Worm (Caenorhabditis elegans): ENCODE measurements around the gene his-63.

his-63 gene

ce11 chrIV:11406744-11407690, at the start of gene his-63, which contains the start of gene his-64:
his-63 (minus strand) TSS chrIV:11406861.
his-64 (plus strand) TSS chrIV:11407116.
- TF ChIP-seq aly-1 (tag; optimal IDR thresholded peaks at IDR 0.05), result peak; percentile 83
- peak; percentile 57 for TF ChIP-seq ceh-36 (tag; optimal IDR thresholded peaks at IDR 0.05)
- TF ChIP-seq flt-1 (GFP tag; IDR thresholded peaks at IDR 0.05), result peak; percentile 56; the same call in 1 of the 2 replicates
- TF ChIP-seq tbx-11 (GFP tag; IDR thresholded peaks at IDR 0.05), result peak; percentile 54
- TF ChIP-seq ama-1 (optimal IDR thresholded peaks at IDR 0.05), result peak; percentile 92
- TF ChIP-seq tbx-37 (GFP tag; conservative IDR thresholded peaks at IDR 0.05), result peak; percentile 47; the same call in 1 of the 2 replicates
- peak; percentile 69 for TF ChIP-seq pes-1 (GFP tag; IDR thresholded peaks at IDR 0.05)
- TF ChIP-seq sea-1 (GFP tag; conservative IDR thresholded peaks at IDR 0.05), result peak; percentile 6; the same call in 1 of the 2 replicates
- peak; percentile 17 for TF ChIP-seq tra-4 (tag; optimal IDR thresholded peaks at IDR 0.05)
- TF ChIP-seq scrt-1 (GFP tag; IDR thresholded peaks at IDR 0.05), result 0 out of 2 replicates have a peak, but pooled peaks have one; percentile 51

ce11 chrIV:11455824-11456223, 49.2 kb upstream of the his-63 start:
- no peak for TF ChIP-seq tbx-37 (GFP tag; conservative IDR thresholded peaks at IDR 0.05)
- TF ChIP-seq F13C5.2 (tag; optimal IDR thresholded peaks at IDR 0.05), result no peak
- no peak for TF ChIP-seq sea-1 (GFP tag; conservative IDR thresholded peaks at IDR 0.05)
- no peak for TF ChIP-seq aly-1 (tag; optimal IDR thresholded peaks at IDR 0.05)

DNA sequence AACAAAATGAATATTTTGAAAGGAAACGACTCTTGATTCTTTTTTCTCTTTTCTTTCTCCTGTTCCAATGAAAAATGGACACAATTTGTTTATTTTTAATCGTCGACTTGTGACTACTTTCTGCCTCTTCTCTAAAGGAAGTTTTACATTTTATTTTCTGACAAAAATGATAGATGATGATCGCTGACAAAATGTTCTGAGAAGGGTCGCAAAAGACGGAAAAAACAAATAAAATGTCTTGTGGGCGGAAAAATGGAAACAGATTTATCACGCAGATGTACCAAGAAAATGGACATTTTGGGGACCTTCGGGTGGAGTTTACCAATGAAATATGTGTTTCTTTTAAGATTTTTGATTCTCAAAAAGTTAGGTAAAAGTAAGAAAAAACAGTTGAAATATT, 46.3 kb upstream of the his-63 start:
- TF ChIP-seq aly-1 (tag; optimal IDR thresholded peaks at IDR 0.05) (no peak), ama-1 (optimal IDR thresholded peaks at IDR 0.05) (no peak), hmg-4 (GFP tag; optimal IDR thresholded peaks at IDR 0.05) (no peak), F13C5.2 (tag; optimal IDR thresholded peaks at IDR 0.05) (no peak), tbx-37 (GFP tag; conservative IDR thresholded peaks at IDR 0.05) (no peak), pes-1 (GFP tag; IDR thresholded peaks at IDR 0.05) (no peak), tbx-11 (GFP tag; IDR thresholded peaks at IDR 0.05) (no peak), tra-4 (tag; optimal IDR thresholded peaks at IDR 0.05) (no peak)

DNA sequence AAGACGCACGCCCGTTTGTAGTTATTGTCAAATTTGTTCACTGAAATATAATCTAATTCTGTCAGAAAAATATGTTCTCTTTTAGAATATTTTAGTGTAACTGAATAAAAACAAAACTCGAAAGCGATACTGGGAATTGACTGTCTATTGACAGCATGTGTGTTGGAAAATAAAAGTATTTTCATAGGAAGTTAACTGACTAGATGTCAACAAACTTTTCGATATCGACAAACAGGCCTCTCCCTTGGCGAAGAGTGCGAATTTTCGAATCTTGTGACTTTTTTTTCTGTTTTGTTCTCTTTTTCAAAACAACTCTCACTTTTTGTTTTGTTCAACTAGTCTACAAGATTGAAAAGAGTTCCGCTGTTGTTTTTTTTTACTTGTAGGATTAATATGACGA, 31.6 kb upstream of the his-63 start:
- TF ChIP-seq ceh-36 (tag; optimal IDR thresholded peaks at IDR 0.05) (no peak), flt-1 (GFP tag; IDR thresholded peaks at IDR 0.05) (no peak), ceh-13 (GFP tag; optimal IDR thresholded peaks at IDR 0.05) (no peak), sea-1 (GFP tag; conservative IDR thresholded peaks at IDR 0.05) (no peak), pes-1 (GFP tag; IDR thresholded peaks at IDR 0.05) (no peak), ama-1 (optimal IDR thresholded peaks at IDR 0.05) (no peak), hmbx-1 (tag; optimal IDR thresholded peaks at IDR 0.05) (no peak), scrt-1 (GFP tag; IDR thresholded peaks at IDR 0.05) (no peak), tbx-37 (GFP tag; conservative IDR thresholded peaks at IDR 0.05) (no peak), tra-4 (tag; optimal IDR thresholded peaks at IDR 0.05) (no peak), tbx-11 (GFP tag; IDR thresholded peaks at IDR 0.05) (no peak), hnd-1 (tag; optimal IDR thresholded peaks at IDR 0.05) (no peak), ets-7 (tag; optimal IDR thresholded peaks at IDR 0.05) (no peak), aly-1 (tag; optimal IDR thresholded peaks at IDR 0.05) (no peak), hmg-4 (GFP tag; optimal IDR thresholded peaks at IDR 0.05) (no peak), B0310.2 (tag; optimal IDR thresholded peaks at IDR 0.05) (no peak), F13C5.2 (tag; optimal IDR thresholded peaks at IDR 0.05) (no peak)

- TF ChIP-seq pes-1 (GFP tag; IDR thresholded peaks at IDR 0.05), result no peak
- no peak for TF ChIP-seq aly-1 (tag; optimal IDR thresholded peaks at IDR 0.05)
- TF ChIP-seq tbx-11 (GFP tag; IDR thresholded peaks at IDR 0.05), result no peak
- no peak for TF ChIP-seq tbx-37 (GFP tag; conservative IDR thresholded peaks at IDR 0.05)
Measured at ce11 chrIV:11435761-11436160, 29.1 kb upstream of the his-63 start.

DNA sequence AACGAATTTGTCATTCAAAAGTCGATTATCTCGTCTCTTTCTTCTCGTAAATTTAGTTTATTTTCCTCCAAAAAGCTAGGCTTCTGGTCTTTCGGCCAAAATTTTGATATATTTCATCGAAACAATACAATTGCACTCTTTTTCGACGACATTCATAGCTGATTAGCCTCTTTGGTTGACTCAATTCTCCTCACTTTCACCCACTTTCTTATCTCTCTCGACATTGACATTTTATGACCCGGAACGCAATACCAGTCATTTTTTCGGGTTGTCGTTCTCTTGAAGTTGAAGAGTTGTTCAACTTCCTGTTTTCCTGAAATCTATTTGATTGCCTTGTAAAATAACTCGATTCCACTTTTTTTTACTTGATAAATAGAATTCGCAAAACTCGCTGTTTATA, 27.9 kb upstream of the his-63 start:
- no peak for TF ChIP-seq B0310.2 (tag; optimal IDR thresholded peaks at IDR 0.05)
- no peak for TF ChIP-seq aly-1 (tag; optimal IDR thresholded peaks at IDR 0.05)
- TF ChIP-seq flt-1 (GFP tag; IDR thresholded peaks at IDR 0.05), result no peak
- TF ChIP-seq pes-1 (GFP tag; IDR thresholded peaks at IDR 0.05), result no peak
- TF ChIP-seq tbx-11 (GFP tag; IDR thresholded peaks at IDR 0.05), result no peak
- TF ChIP-seq scrt-1 (GFP tag; IDR thresholded peaks at IDR 0.05), result no peak
- TF ChIP-seq ama-1 (optimal IDR thresholded peaks at IDR 0.05), result no peak
- no peak for TF ChIP-seq tra-4 (tag; optimal IDR thresholded peaks at IDR 0.05)
- no peak for TF ChIP-seq F13C5.2 (tag; optimal IDR thresholded peaks at IDR 0.05)
- TF ChIP-seq tbx-37 (GFP tag; conservative IDR thresholded peaks at IDR 0.05), result no peak
- TF ChIP-seq ceh-13 (GFP tag; optimal IDR thresholded peaks at IDR 0.05), result no peak
- TF ChIP-seq sea-1 (GFP tag; conservative IDR thresholded peaks at IDR 0.05), result no peak
- TF ChIP-seq hnd-1 (tag; optimal IDR thresholded peaks at IDR 0.05), result no peak
- TF ChIP-seq hmbx-1 (tag; optimal IDR thresholded peaks at IDR 0.05), result no peak
- TF ChIP-seq ceh-36 (tag; optimal IDR thresholded peaks at IDR 0.05), result no peak
- no peak for TF ChIP-seq hmg-4 (GFP tag; optimal IDR thresholded peaks at IDR 0.05)
- no peak for TF ChIP-seq ets-7 (tag; optimal IDR thresholded peaks at IDR 0.05)

ce11 chrIV:11433709-11434108, 27.0 kb upstream of the his-63 start:
- TF ChIP-seq hmg-4 (GFP tag; optimal IDR thresholded peaks at IDR 0.05), result no peak
- TF ChIP-seq flt-1 (GFP tag; IDR thresholded peaks at IDR 0.05), result no peak
- TF ChIP-seq ets-7 (tag; optimal IDR thresholded peaks at IDR 0.05), result no peak
- TF ChIP-seq ceh-36 (tag; optimal IDR thresholded peaks at IDR 0.05), result no peak
- no peak for TF ChIP-seq ceh-13 (GFP tag; optimal IDR thresholded peaks at IDR 0.05)
- TF ChIP-seq scrt-1 (GFP tag; IDR thresholded peaks at IDR 0.05), result no peak
- no peak for TF ChIP-seq pes-1 (GFP tag; IDR thresholded peaks at IDR 0.05)
- TF ChIP-seq ama-1 (optimal IDR thresholded peaks at IDR 0.05), result no peak
- no peak for TF ChIP-seq tbx-11 (GFP tag; IDR thresholded peaks at IDR 0.05)
- TF ChIP-seq aly-1 (tag; optimal IDR thresholded peaks at IDR 0.05), result no peak
- TF ChIP-seq hmbx-1 (tag; optimal IDR thresholded peaks at IDR 0.05), result no peak
- TF ChIP-seq hnd-1 (tag; optimal IDR thresholded peaks at IDR 0.05), result no peak
- TF ChIP-seq tra-4 (tag; optimal IDR thresholded peaks at IDR 0.05), result no peak
- TF ChIP-seq tbx-37 (GFP tag; conservative IDR thresholded peaks at IDR 0.05), result no peak
- no peak for TF ChIP-seq F13C5.2 (tag; optimal IDR thresholded peaks at IDR 0.05)
